Worm (Caenorhabditis elegans) whole organism, L3 larva: ENCODE results near the gene C14B9.10.

ENCODE experiments used
- ceh-9 ChIP-seq: sonication (generic microtip); optimal IDR thresholded peaks from 2 replicates; lab custom pipeline; 2018; ENCODE audit warnings: missing biosample characterization, missing genetic modification characterization
- fkh-10 ChIP-seq: sonication (generic microtip); optimal IDR thresholded peaks from 2 replicates; lab custom pipeline; 2017; ENCODE audit warnings: missing biosample characterization, missing genetic modification reagents, missing genetic modification characterization
- fos-1 ChIP-seq: fragments of 150-350 bp; optimal IDR thresholded peaks from 2 replicates; lab custom pipeline; 2014; ENCODE audit warnings: missing biosample characterization, missing genetic modification characterization
- hmg-11 ChIP-seq: sonication (generic microtip); optimal IDR thresholded peaks from 2 replicates; lab custom pipeline; 2016; ENCODE audit warnings: missing genetic modification characterization, missing compliant biosample characterization
- jun-1 ChIP-seq: fragments of 150-350 bp; optimal IDR thresholded peaks from 2 replicates; lab custom pipeline; 2014; ENCODE audit warnings: missing biosample characterization, missing genetic modification reagents, missing genetic modification characterization
- lin-15B ChIP-seq: fragments of 150-350 bp; optimal IDR thresholded peaks from 2 replicates; lab custom pipeline; 2014; ENCODE audit warnings: missing biosample characterization, missing genetic modification characterization
- lin-39 ChIP-seq: fragments of 150-350 bp; optimal IDR thresholded peaks from 2 replicates; lab custom pipeline; 2018; ENCODE audit warnings: missing biosample characterization, missing genetic modification reagents, missing genetic modification characterization
- nfya-1 ChIP-seq: sonication (generic microtip); optimal IDR thresholded peaks from 2 replicates; lab custom pipeline; 2017; ENCODE audit warnings: missing genetic modification characterization, mild to moderate bottlenecking, missing compliant biosample characterization, antibody characterized with exemption, moderate library complexity; ENCODE audit not compliant: insufficient read depth
- nhr-11 ChIP-seq: fragments of 150-350 bp; optimal IDR thresholded peaks from 2 replicates; lab custom pipeline; 2014; ENCODE audit warnings: missing biosample characterization, missing genetic modification characterization
- nhr-12 ChIP-seq: fragments of 150-350 bp; optimal IDR thresholded peaks from 2 replicates; lab custom pipeline; 2014; ENCODE audit warnings: missing biosample characterization, missing genetic modification characterization
- nhr-76 ChIP-seq: fragments of 150-350 bp; sonication (generic microtip); optimal IDR thresholded peaks from 5 replicates; lab custom pipeline; 2014; ENCODE audit warnings: missing biosample characterization, missing genetic modification characterization
- nhr-77 ChIP-seq: fragments of 150-350 bp; optimal IDR thresholded peaks from 2 replicates; lab custom pipeline; 2014; ENCODE audit warnings: missing biosample characterization, missing genetic modification characterization
- snpc-4 ChIP-seq: fragments of 150-350 bp; optimal IDR thresholded peaks from 2 replicates; lab custom pipeline; 2014; ENCODE audit warnings: missing biosample characterization, missing genetic modification characterization
- tbx-2 ChIP-seq: sonication (generic microtip); optimal IDR thresholded peaks from 2 replicates; lab custom pipeline; 2016; ENCODE audit warnings: mild to moderate bottlenecking, missing genetic modification characterization, missing compliant biosample characterization

- TF ChIP-seq fkh-10 (GFP tag; lab: Kevin White, UChicago) (no peak), nhr-11 (no peak), ceh-9 (no peak), nhr-76 (tag; lab: Kevin White, UChicago) (no peak), hmg-11 (tag; lab: Kevin White, UChicago) (no peak), snpc-4 (no peak), nfya-1 (tag; lab: Kevin White, UChicago) (no peak), fos-1 (no peak), tbx-2 (no peak), nhr-12 (tag; lab: Kevin White, UChicago) (no peak), lin-15B (tag; lab: Kevin White, UChicago) (no peak), lin-39 (tag; lab: Kevin White, UChicago) (no peak), jun-1 (tag; lab: Kevin White, UChicago) (no peak), nhr-77 (tag; lab: Kevin White, UChicago) (no peak)
Measured at ce11 chrIII:8161238-8161637, 30.6 kb downstream of the C14B9.10 start, which contains the start of gene inpp-5K.
